Worm (Caenorhabditis elegans) whole organism, L2 larva: ENCODE measurements around the gene del-1.

ENCODE experiments used
- ama-1 ChIP-seq: fragments of 150-350 bp; optimal IDR thresholded peaks from 2 replicates; lab custom pipeline; 2018; ENCODE audit warnings: inconsistent platforms
- blmp-1 ChIP-seq: sonication (generic microtip); optimal IDR thresholded peaks from 2 replicates; lab custom pipeline; 2017; ENCODE audit warnings: missing genetic modification characterization, mild to moderate bottlenecking, missing compliant biosample characterization, antibody characterized with exemption, moderate library complexity; ENCODE audit not compliant: insufficient read depth
- dmd-4 ChIP-seq: sonication (generic microtip); optimal IDR thresholded peaks from 2 replicates; lab custom pipeline; 2017; ENCODE audit warnings: missing biosample characterization, missing genetic modification characterization
- elt-3 ChIP-seq: sonication (generic microtip); optimal IDR thresholded peaks from 2 replicates; lab custom pipeline; 2017; ENCODE audit warnings: missing biosample characterization, missing genetic modification characterization
- lin-39 ChIP-seq: fragments of 150-350 bp; optimal IDR thresholded peaks from 2 replicates; lab custom pipeline; 2014; ENCODE audit warnings: missing biosample characterization, missing genetic modification reagents, missing genetic modification characterization
- nhr-23 ChIP-seq: fragments of 150-350 bp; optimal IDR thresholded peaks from 2 replicates; lab custom pipeline; 2014; ENCODE audit warnings: missing biosample characterization, missing genetic modification reagents, missing genetic modification characterization
- nhr-237 ChIP-seq: fragments of 150-350 bp; optimal IDR thresholded peaks from 2 replicates; lab custom pipeline; 2014; ENCODE audit warnings: missing biosample characterization, missing genetic modification characterization
- ztf-4 ChIP-seq: fragments of 150-350 bp; optimal IDR thresholded peaks from 2 replicates; lab custom pipeline; 2014; ENCODE audit warnings: missing biosample characterization, missing genetic modification characterization

ce11 chrX:14303078-14303477, 35.2 kb downstream of the del-1 start, which contains the start of gene C11H1.5:
- TF ChIP-seq dmd-4: no peak
- TF ChIP-seq ama-1 (lab: Kevin White, UChicago): no peak
- TF ChIP-seq ztf-4 (tag; lab: Kevin White, UChicago): no peak
- no peak for TF ChIP-seq lin-39 (tag; lab: Kevin White, UChicago)
- TF ChIP-seq nhr-237: no peak
- TF ChIP-seq nhr-23 (tag; lab: Kevin White, UChicago): no peak
- TF ChIP-seq elt-3 (tag; lab: Kevin White, UChicago): no peak
- no peak for TF ChIP-seq blmp-1
